2 fruit fly cellular contexts compared by ENCODE assay signal in genomic region chr3L:18258756-18259155, dm6.
TF ChIP-seq lines count a peak whose summit lies in the region.

No protein-coding gene starts in this region.

- TF ChIP-seq CTCF in whole organism, embryonic (GFP tag; optimal IDR thresholded peaks at IDR 0.05; lab: Kevin White, UChicago), result no peak

TF ChIP-seq in whole organism, embryonic, 481 proteins besides CTCF, POLR2A, EP300 and RAD21:
- TF ChIP-seq hb (GFP tag; IDR thresholded peaks at IDR 0.05; lab: Robert Waterston, UW; ENCODE audit: partially characterized antibody) (no peak), CG3838 (GFP tag; optimal IDR thresholded peaks at IDR 0.05; lab: Kevin White, UChicago) (no peak), CG6683 (GFP tag; optimal IDR thresholded peaks at IDR 0.05; lab: Kevin White, UChicago) (no peak), Blimp-1 (GFP tag; optimal IDR thresholded peaks at IDR 0.05; lab: Kevin White, UChicago) (peak; percentile 19), CG1024 (GFP tag; IDR thresholded peaks at IDR 0.05; lab: Robert Waterston, UW) (no peak), tna (GFP tag; IDR thresholded peaks at IDR 0.05; lab: Robert Waterston, UW; ENCODE audit: partially characterized antibody) (no peak), gem (tag; optimal IDR thresholded peaks at IDR 0.05; lab: Kevin White, UChicago) (peak; percentile 20), exex (tag; optimal IDR thresholded peaks at IDR 0.05; lab: Kevin White, UChicago) (no peak), CG4282 (GFP tag; optimal IDR thresholded peaks at IDR 0.05; lab: Kevin White, UChicago) (no peak), ash1 (GFP tag; optimal IDR thresholded peaks at IDR 0.05; lab: Kevin White, UChicago) (no peak), bsh (GFP tag; optimal IDR thresholded peaks at IDR 0.05; lab: Kevin White, UChicago) (peak in 1 of 2 experiments; percentile 8), trh (GFP tag; optimal IDR thresholded peaks at IDR 0.05; lab: Kevin White, UChicago) (no peak), esg (GFP tag; conservative IDR thresholded peaks at IDR 0.05; lab: Robert Waterston, UW) (no peak), sens (GFP tag; lab: Kevin White, UChicago) (peak; percentile 72), CG14710 (tag; optimal IDR thresholded peaks at IDR 0.05; lab: Kevin White, UChicago) (no peak), D19A (tag; optimal IDR thresholded peaks at IDR 0.05; lab: Kevin White, UChicago) (peak; percentile 83), CG6175 (GFP tag; IDR thresholded peaks at IDR 0.05; lab: Robert Waterston, UW) (no peak), luna (GFP tag; optimal IDR thresholded peaks at IDR 0.05; lab: Kevin White, UChicago) (no peak), CG13296 (GFP tag; optimal IDR thresholded peaks at IDR 0.05; lab: Kevin White, UChicago) (no peak), croc (GFP tag; conservative IDR thresholded peaks at IDR 0.05; lab: Robert Waterston, UW) (no peak), Mes4 (GFP tag; optimal IDR thresholded peaks at IDR 0.05; lab: Kevin White, UChicago) (no peak)
TF ChIP-seq in whole organism, embryonic: peak in this region for 5.

TF ChIP-seq in whole organism, prepupa, 60 proteins besides CTCF, POLR2A, EP300 and RAD21:
- TF ChIP-seq Met (GFP tag; optimal IDR thresholded peaks at IDR 0.05; lab: Kevin White, UChicago) (peak; percentile 10), esn (GFP tag; optimal IDR thresholded peaks at IDR 0.05; lab: Kevin White, UChicago) (peak; percentile 9), svp (GFP tag; lab: Kevin White, UChicago) (peak; percentile 44), CG15336 (GFP tag; IDR thresholded peaks at IDR 0.05; lab: Robert Waterston, UW) (no peak), Smox (GFP tag; optimal IDR thresholded peaks at IDR 0.05; lab: Kevin White, UChicago) (peak; percentile 12), Eip78C (GFP tag; lab: Kevin White, UChicago) (peak; percentile 54)
TF ChIP-seq in whole organism, prepupa: peak in this region for 5.

Comparison
In these comparisons a context has a peak if more than half of its experiments do, and no peak if none do; other contexts are left out.
1. Of the 7 proteins assayed by ChIP-seq in both whole organism, embryonic and whole organism, prepupa: peak only in whole organism, embryonic: Blimp-1; only in whole organism, prepupa: none; in both: none; in neither: 6.